Worm (Caenorhabditis elegans): ENCODE results near the gene inft-2.
A peak's percentile ranks its signal among the peaks of the same experiment; 100 is the strongest.

Gene inft-2

DNA sequence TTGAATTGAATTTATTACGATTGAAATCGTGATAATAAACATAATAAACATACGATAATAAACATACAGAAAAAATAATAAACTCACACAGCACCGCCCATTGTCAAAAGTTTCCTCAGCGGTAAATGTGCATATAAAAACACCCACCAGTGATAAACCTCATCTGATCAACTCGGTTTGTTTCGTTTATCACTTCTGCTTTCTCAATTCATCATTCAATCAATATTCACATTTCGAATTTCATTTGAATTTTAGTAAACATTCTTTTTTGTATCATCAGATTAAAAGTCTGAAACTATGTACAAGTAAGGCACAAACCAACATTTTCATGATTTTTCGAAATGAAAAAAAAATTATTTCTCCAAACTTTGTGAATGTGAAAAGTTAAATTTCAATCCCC lies 11.0 kb downstream of the inft-2 start, which contains the start of gene try-10:
Gene try-10, minus strand, starts transcription at position 101 of the 400 bp plus-strand sequence.
- TF ChIP-seq fkh-10 (GFP tag; optimal IDR thresholded peaks at IDR 0.05) (no peak), efl-3 (GFP tag; optimal IDR thresholded peaks at IDR 0.05) (no peak), dsc-1 (tag; optimal IDR thresholded peaks at IDR 0.05) (no peak), egl-27 (tag; optimal IDR thresholded peaks at IDR 0.05) (no peak), skn-1 (tag; optimal IDR thresholded peaks at IDR 0.05) (no peak), Y116A8C.19 (tag; optimal IDR thresholded peaks at IDR 0.05; ENCODE audit: borderline replicate concordance) (no peak), nhr-11 (tag; optimal IDR thresholded peaks at IDR 0.05) (no peak), ztf-11 (tag; optimal IDR thresholded peaks at IDR 0.05) (no peak), sox-4 (tag; optimal IDR thresholded peaks at IDR 0.05) (no peak), lin-39 (tag; optimal IDR thresholded peaks at IDR 0.05) (no peak), aly-2 (tag; optimal IDR thresholded peaks at IDR 0.05) (no peak), swsn-7 (tag; optimal IDR thresholded peaks at IDR 0.05) (no peak), hlh-4 (tag; optimal IDR thresholded peaks at IDR 0.05) (no peak), pag-3 (tag; optimal IDR thresholded peaks at IDR 0.05; ENCODE audit: borderline replicate concordance, insufficient read depth) (no peak)

DNA sequence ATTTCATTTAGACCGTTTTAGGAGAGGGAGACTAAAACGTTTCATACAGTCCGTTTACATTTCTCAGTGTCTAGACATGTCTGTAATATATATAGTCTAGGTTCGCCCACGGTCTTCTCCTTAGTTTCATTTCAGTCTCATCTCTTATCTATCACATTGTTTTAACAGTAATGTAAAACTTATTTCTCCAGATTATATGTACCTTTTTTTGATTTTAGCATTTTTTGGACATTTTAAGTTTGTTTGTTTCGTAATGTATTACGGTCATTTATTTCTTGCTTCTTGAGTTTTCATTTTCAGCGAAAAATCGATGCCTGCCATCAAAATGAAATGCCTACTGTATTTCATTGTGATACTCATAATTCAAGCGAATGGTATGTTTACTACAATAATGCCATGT lies 11.7 kb downstream of the inft-2 start, which contains the start of gene F15B9.6:
Gene F15B9.6, plus strand, starts transcription at position 301 of the 400 bp plus-strand sequence.
- TF ChIP-seq C34B4.2 (tag; optimal IDR thresholded peaks at IDR 0.05) = no peak
- TF ChIP-seq efl-1 (optimal IDR thresholded peaks at IDR 0.05) = no peak
- peak in 1 of 2 experiments; percentile 47 for TF ChIP-seq efl-1 (GFP tag; optimal IDR thresholded peaks at IDR 0.05 in 1 of 2)

DNA sequence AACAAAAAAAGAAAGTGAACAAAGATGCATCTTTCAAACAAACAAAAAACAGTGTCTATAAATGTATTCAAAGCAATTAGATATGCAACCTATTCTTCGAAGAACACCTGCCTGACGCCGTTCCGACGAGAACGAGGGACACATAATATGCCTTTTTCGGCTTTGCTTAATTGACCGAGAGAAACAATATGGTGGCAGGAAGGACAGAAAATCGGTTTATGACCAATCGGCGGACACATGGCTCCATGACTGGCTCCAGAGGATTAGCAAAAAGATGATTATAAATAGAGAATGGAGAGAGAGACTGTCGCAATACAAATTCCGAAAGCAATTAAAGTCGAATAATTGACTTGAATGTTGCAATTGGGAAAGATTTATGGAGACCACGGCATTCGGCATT lies 16.1 kb downstream of the inft-2 start:
- no peak for TF ChIP-seq ama-1 (optimal IDR thresholded peaks at IDR 0.05)
- TF ChIP-seq elt-3 (tag; optimal IDR thresholded peaks at IDR 0.05) = no peak
- TF ChIP-seq ceh-90 (tag; optimal IDR thresholded peaks at IDR 0.05) = no peak
- TF ChIP-seq nhr-85 (tag) = no peak
- no peak for TF ChIP-seq unc-98 (GFP tag; IDR thresholded peaks at IDR 0.05)
- TF ChIP-seq zag-1 (tag; optimal IDR thresholded peaks at IDR 0.05) = no peak
- no peak for TF ChIP-seq egl-13 (tag; optimal IDR thresholded peaks at IDR 0.05)
- no peak for TF ChIP-seq fkh-8 (tag; optimal IDR thresholded peaks at IDR 0.05)
- TF ChIP-seq tlp-1 (tag; optimal IDR thresholded peaks at IDR 0.05) = no peak
- TF ChIP-seq nhr-47 (tag; optimal IDR thresholded peaks at IDR 0.05) = no peak
- TF ChIP-seq xbp-1 (tag; optimal IDR thresholded peaks at IDR 0.05) = no peak
- TF ChIP-seq nhr-19 (GFP tag; conservative IDR thresholded peaks at IDR 0.05) = no peak
- no peak for TF ChIP-seq swsn-7 (tag; optimal IDR thresholded peaks at IDR 0.05)
- no peak for TF ChIP-seq aly-2 (tag; optimal IDR thresholded peaks at IDR 0.05)

- no peak for TF ChIP-seq Y116A8C.19 (tag; optimal IDR thresholded peaks at IDR 0.05; ENCODE audit: borderline replicate concordance)
- no peak for TF ChIP-seq nhr-84 (tag; optimal IDR thresholded peaks at IDR 0.05)
- no peak for TF ChIP-seq blmp-1 (tag; optimal IDR thresholded peaks at IDR 0.05)
- TF ChIP-seq C34B4.2 (tag; optimal IDR thresholded peaks at IDR 0.05) = no peak
- no peak for TF ChIP-seq ceh-82 (tag; optimal IDR thresholded peaks at IDR 0.05)
- TF ChIP-seq hlh-17 (GFP tag; optimal IDR thresholded peaks at IDR 0.05; ENCODE audit: borderline replicate concordance) = no peak
- TF ChIP-seq lin-14 (GFP tag; optimal IDR thresholded peaks at IDR 0.05) = no peak
- no peak for TF ChIP-seq egl-27 (tag; optimal IDR thresholded peaks at IDR 0.05)
These were observed 16.6 kb downstream of the inft-2 start, which contains the start of gene fmi-1 for ce11 chrV:13018761-13019160. fmi-1 (plus strand) TSS chrV:13019061.

DNA sequence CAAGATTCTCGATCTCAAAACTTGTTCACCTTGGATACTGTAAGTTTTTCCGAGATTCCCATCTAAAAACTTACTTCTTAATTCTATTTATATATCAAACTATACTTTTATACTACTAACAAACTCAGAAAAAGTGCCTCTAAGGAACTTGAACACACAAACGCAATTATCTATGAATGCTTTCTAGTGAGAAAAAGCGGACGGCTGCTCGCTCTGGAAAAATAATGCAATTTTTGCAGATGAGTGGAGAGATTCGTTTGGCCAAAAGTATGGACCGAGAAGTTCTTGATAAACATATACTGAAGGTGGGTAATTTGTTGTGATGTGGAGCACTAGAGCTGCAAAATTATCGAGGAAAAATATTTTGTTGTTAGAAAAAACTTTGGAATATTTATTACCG lies 17.9 kb downstream of the inft-2 start:
- no peak for TF ChIP-seq ztf-11 (tag; optimal IDR thresholded peaks at IDR 0.05)
- TF ChIP-seq sup-37 (GFP tag; optimal IDR thresholded peaks at IDR 0.05) = no peak
- no peak for TF ChIP-seq nhr-71 (tag; optimal IDR thresholded peaks at IDR 0.05)
- TF ChIP-seq zag-1 (tag; optimal IDR thresholded peaks at IDR 0.05) = no peak
- TF ChIP-seq Y116A8C.19 (tag; optimal IDR thresholded peaks at IDR 0.05; ENCODE audit: borderline replicate concordance) = no peak

Measured in whole organism, L1 larva.